Worm (Caenorhabditis elegans): ENCODE measurements around the gene C17G1.5.

- TF ChIP-seq elt-3 (tag; optimal IDR thresholded peaks at IDR 0.05) (no peak), mls-2 (tag; optimal IDR thresholded peaks at IDR 0.05) (no peak), pha-4 (tag; optimal IDR thresholded peaks at IDR 0.05) (no peak)
Measured at ce11 chrX:9927993-9928392, 10.6 kb upstream of the C17G1.5 start.

All from whole organism, mixed stage, embryonic.